Worm (Caenorhabditis elegans): Measurements from ENCODE around the gene C05D11.1.

ce11 chrIII:6447521-6447920 is 11.1 kb downstream of the C05D11.1 start:
- no peak for TF ChIP-seq ama-1 (optimal IDR thresholded peaks at IDR 0.05)
- no peak for TF ChIP-seq pes-1 (GFP tag; IDR thresholded peaks at IDR 0.05)
- TF ChIP-seq ceh-36 (tag; optimal IDR thresholded peaks at IDR 0.05), result no peak
- TF ChIP-seq ets-7 (tag; optimal IDR thresholded peaks at IDR 0.05), result no peak
